Worm (Caenorhabditis elegans) whole organism, L4 larva: ENCODE data around the gene ptp-1.
A peak's percentile ranks its signal among the peaks of the same experiment; 100 is the strongest.

ENCODE experiments used
- D1046.2 ChIP-seq: fragments of 200-800 bp; sonication (Bioruptor generic); IDR thresholded peaks from 2 replicates; pipeline ENCODE4 v1.3.6; 2022; ENCODE audit warnings: missing genetic modification characterization, missing compliant biosample characterization
- F37D6.2 ChIP-seq: sonication (generic microtip); optimal IDR thresholded peaks from 2 replicates; lab custom pipeline; 2016; ENCODE audit warnings: mild to moderate bottlenecking, missing genetic modification characterization, missing compliant biosample characterization
- T20F7.1 ChIP-seq: fragments of 200-800 bp; sonication (Bioruptor generic); optimal IDR thresholded peaks from 2 replicates; lab custom pipeline; 2018; ENCODE audit warnings: mild to moderate bottlenecking, missing genetic modification characterization, missing compliant biosample characterization
- Y5F2A.4 ChIP-seq: fragments of 200-800 bp; sonication (Bioruptor generic); optimal IDR thresholded peaks from 2 replicates; lab custom pipeline; 2018; ENCODE audit warnings: mild to moderate bottlenecking, missing genetic modification characterization, missing compliant biosample characterization
- ZK337.2 ChIP-seq: fragments of 200-800 bp; sonication (Bioruptor generic); IDR thresholded peaks from 2 replicates; pipeline ENCODE4 v1.3.6; 2022; ENCODE audit warnings: missing genetic modification reagents, missing genetic modification characterization, missing compliant biosample characterization
- aha-1 ChIP-seq: fragments of 150-350 bp; peaks from one replicate; lab custom pipeline; 2014; ENCODE audit warnings: missing biosample characterization, missing genetic modification characterization
- ama-1 ChIP-seq: fragments of 150-350 bp; optimal IDR thresholded peaks from 2 replicates; lab custom pipeline; 2014; ENCODE audit warnings: inconsistent platforms, mixed read lengths
- ceh-82 ChIP-seq: sonication (generic microtip); optimal IDR thresholded peaks from 2 replicates; lab custom pipeline; 2017; ENCODE audit warnings: missing biosample characterization, missing genetic modification characterization
- ctbp-1 ChIP-seq: fragments of 200-800 bp; sonication (Bioruptor generic); IDR thresholded peaks from 2 replicates; pipeline ENCODE4 v1.3.6; 2022; ENCODE audit warnings: missing genetic modification reagents, missing genetic modification characterization, missing compliant biosample characterization
- daf-16 ChIP-seq, 3 experiments: sonication (generic microtip); optimal IDR thresholded peaks; 2 replicates each; lab custom pipeline; 2016 to 2017; ENCODE audit warnings: missing genetic modification characterization in 3 of 3, missing genetic modification reagents in 3 of 3, mild to moderate bottlenecking in 2 of 3, missing compliant biosample characterization in 2 of 3, missing biosample characterization in 1 of 3, moderate library complexity in 1 of 3
- dmd-6 ChIP-seq: fragments of 200-800 bp; sonication (Bioruptor generic); IDR thresholded peaks from 2 replicates; pipeline ENCODE4 v1.3.6; 2022; ENCODE audit warnings: missing genetic modification reagents, missing genetic modification characterization, missing compliant biosample characterization
- dmd-8 ChIP-seq: fragments of 200-800 bp; sonication (Bioruptor generic); IDR thresholded peaks from 2 replicates; pipeline ENCODE4 v1.3.6; 2022; ENCODE audit warnings: missing genetic modification characterization, missing compliant biosample characterization
- dmd-9 ChIP-seq: fragments of 200-800 bp; sonication (Bioruptor generic); IDR thresholded peaks from 2 replicates; pipeline ENCODE4 v1.3.6; 2022; ENCODE audit warnings: missing genetic modification reagents, missing genetic modification characterization, missing compliant biosample characterization
- dpl-1 ChIP-seq: fragments of 150-350 bp; optimal IDR thresholded peaks from 2 replicates; lab custom pipeline; 2014; ENCODE audit warnings: missing biosample characterization, missing genetic modification reagents, missing genetic modification characterization
- hmg-1.1 ChIP-seq: fragments of 200-800 bp; sonication (Bioruptor generic); IDR thresholded peaks from 2 replicates; pipeline ENCODE4 v1.3.6; 2022; ENCODE audit warnings: missing genetic modification reagents, missing genetic modification characterization, missing compliant biosample characterization
- lin-15B ChIP-seq: fragments of 150-350 bp; sonication (generic microtip); optimal IDR thresholded peaks from 3 replicates; lab custom pipeline; 2014; ENCODE audit warnings: missing biosample characterization, missing genetic modification characterization
- lin-39 ChIP-seq: fragments of 150-350 bp; optimal IDR thresholded peaks from 2 replicates; lab custom pipeline; 2014; ENCODE audit warnings: missing biosample characterization, missing genetic modification reagents, missing genetic modification characterization
- lsy-2 ChIP-seq, 2 experiments: fragments of 150-350 bp in 1 of 2; sonication (generic microtip) in 1 of 2; optimal IDR thresholded peaks; 2 replicates each; lab custom pipeline; 2014 to 2017; ENCODE audit warnings: missing biosample characterization in 2 of 2, missing genetic modification characterization in 2 of 2
- madf-5 ChIP-seq, 2 experiments: fragments of 200-800 bp; sonication (Bioruptor generic); IDR thresholded peaks; 2 replicates each; pipeline ENCODE4 v1.3.6; 2022; ENCODE audit warnings: missing compliant biosample characterization in 2 of 2, missing genetic modification characterization in 2 of 2
- nhr-10 ChIP-seq: fragments of 150-350 bp; optimal IDR thresholded peaks from 2 replicates; lab custom pipeline; 2014; ENCODE audit warnings: missing biosample characterization, missing genetic modification characterization
- nhr-11 ChIP-seq: fragments of 150-350 bp; optimal IDR thresholded peaks from 2 replicates; lab custom pipeline; 2014; ENCODE audit warnings: missing biosample characterization, missing genetic modification characterization
- nhr-28 ChIP-seq: fragments of 150-350 bp; optimal IDR thresholded peaks from 2 replicates; lab custom pipeline; 2014; ENCODE audit warnings: missing biosample characterization, missing genetic modification characterization
- nhr-41 ChIP-seq: fragments of 200-800 bp; sonication (Bioruptor generic); IDR thresholded peaks from 2 replicates; pipeline ENCODE4 v1.3.6; 2022; ENCODE audit warnings: missing genetic modification reagents, missing genetic modification characterization, missing compliant biosample characterization
- nhr-48 ChIP-seq: sonication (generic microtip); optimal IDR thresholded peaks from 2 replicates; lab custom pipeline; 2016; ENCODE audit warnings: mild to moderate bottlenecking, missing genetic modification characterization, missing compliant biosample characterization
- pha-4 ChIP-seq, 2 experiments: fragments of 150-350 bp in 1 of 2; fragments of 200-800 bp in 1 of 2; sonication (Bioruptor generic) in 1 of 2; IDR thresholded peaks in 1 of 2; optimal IDR thresholded peaks in 1 of 2; 2 replicates each; pipeline versions ENCODE4 v1.3.6 to Lab custom; 2014 to 2022; ENCODE audit warnings: missing genetic modification characterization in 2 of 2, missing genetic modification reagents in 2 of 2, missing biosample characterization in 1 of 2, missing compliant biosample characterization in 1 of 2
- pqm-1 ChIP-seq: sonication (generic microtip); optimal IDR thresholded peaks from 2 replicates; lab custom pipeline; 2017; ENCODE audit warnings: missing biosample characterization, missing genetic modification characterization
- rbr-2 ChIP-seq: sonication (generic microtip); optimal IDR thresholded peaks from 2 replicates; lab custom pipeline; 2016; ENCODE audit warnings: missing genotype, missing genetic modification characterization, missing compliant biosample characterization
- sdz-12 ChIP-seq: fragments of 200-800 bp; sonication (Bioruptor generic); optimal IDR thresholded peaks from 2 replicates; lab custom pipeline; 2018; ENCODE audit warnings: mild to moderate bottlenecking, missing genetic modification characterization, missing compliant biosample characterization
- set-16 ChIP-seq: fragments of 200-800 bp; sonication (Bioruptor generic); IDR thresholded peaks from 2 replicates; pipeline ENCODE4 v1.3.6; 2022; ENCODE audit warnings: missing genetic modification reagents, missing genetic modification characterization, missing compliant biosample characterization
- spr-3 ChIP-seq: fragments of 200-800 bp; sonication (Bioruptor generic); optimal IDR thresholded peaks from 2 replicates; lab custom pipeline; 2018; ENCODE audit warnings: mild to moderate bottlenecking, missing genetic modification characterization, missing compliant biosample characterization
- tag-97 ChIP-seq: fragments of 200-800 bp; sonication (Bioruptor generic); IDR thresholded peaks from 2 replicates; pipeline ENCODE4 v1.3.6; 2022; ENCODE audit warnings: missing genetic modification characterization, missing compliant biosample characterization
- unc-130 ChIP-seq: sonication (generic microtip); optimal IDR thresholded peaks from 2 replicates; lab custom pipeline; 2016; ENCODE audit warnings: missing genetic modification reagents, missing genetic modification characterization, missing compliant biosample characterization
- unc-62 ChIP-seq, 3 experiments: fragments of 150-350 bp in 1 of 3; sonication (generic microtip); optimal IDR thresholded peaks in 2 of 3; peaks in 1 of 3; 1 replicate in 1 of 3; 2 replicates in 2 of 3; lab custom pipeline; 2014 to 2017; ENCODE audit warnings: missing biosample characterization in 3 of 3, missing genetic modification characterization in 3 of 3, missing genetic modification reagents in 3 of 3, missing genotype in 1 of 3
- zag-1 ChIP-seq: fragments of 150-350 bp; optimal IDR thresholded peaks from 2 replicates; lab custom pipeline; 2014; ENCODE audit warnings: missing biosample characterization, missing genetic modification characterization
- zip-11 ChIP-seq: fragments of 200-800 bp; sonication (Bioruptor generic); IDR thresholded peaks from 2 replicates; pipeline ENCODE4 v1.3.6; 2022; ENCODE audit warnings: missing genetic modification characterization, missing compliant biosample characterization
- ztf-7 ChIP-seq: fragments of 150-350 bp; optimal IDR thresholded peaks from 2 replicates; lab custom pipeline; 2014; ENCODE audit warnings: missing biosample characterization, missing genetic modification characterization

The ptp-1 gene

DNA sequence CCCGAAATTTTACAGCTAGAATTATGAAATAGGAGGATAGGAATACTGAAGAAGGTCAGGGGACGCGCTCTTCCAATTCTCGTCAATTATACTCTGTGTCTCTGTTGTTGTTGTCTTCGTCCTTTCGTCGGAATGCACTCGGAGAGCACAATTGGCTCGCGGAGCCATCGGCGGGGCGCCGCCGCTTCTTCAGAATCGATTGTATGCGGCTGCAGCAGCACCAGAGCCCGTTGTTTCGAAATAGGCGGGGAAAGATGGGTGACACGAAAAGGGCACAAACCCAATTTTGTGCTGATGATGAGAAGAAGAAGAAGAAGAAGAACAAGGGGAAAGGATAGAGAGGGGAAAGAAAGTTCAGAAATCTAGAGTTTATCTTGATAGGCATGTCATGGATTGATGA, 48.4 kb upstream of the ptp-1 start (continued):
- TF ChIP-seq unc-130 (GFP tag; lab: Kevin White, UChicago), result no peak
- peak; percentile 63 for TF ChIP-seq set-16 (GFP tag; lab: Robert Waterston, UW)
- TF ChIP-seq hmg-1.1 (GFP tag; lab: Robert Waterston, UW), result 0 out of 2 replicates have a peak, but pooled peaks have one; percentile 13
- TF ChIP-seq unc-62 (GFP tag; optimal IDR thresholded peaks at IDR 0.05 in 1 of 2; lab: Kevin White, UChicago), result peak in 1 of 2 experiments; percentile 70
- no peak for TF ChIP-seq unc-62 (tag; optimal IDR thresholded peaks at IDR 0.05; lab: Kevin White, UChicago)
- peak; percentile 42 for TF ChIP-seq F37D6.2 (tag; lab: Kevin White, UChicago)
- TF ChIP-seq lin-39 (tag; lab: Kevin White, UChicago), result no peak
- no peak for TF ChIP-seq ZK337.2 (GFP tag; lab: Robert Waterston, UW)
- TF ChIP-seq madf-5 (GFP tag; IDR thresholded peaks at IDR 0.05; lab: Robert Waterston, UW), result no peak
- no peak for TF ChIP-seq nhr-41 (GFP tag; lab: Robert Waterston, UW)
- no peak for TF ChIP-seq D1046.2 (GFP tag; lab: Robert Waterston, UW)
- TF ChIP-seq lsy-2 (tag; optimal IDR thresholded peaks at IDR 0.05; lab: Kevin White, UChicago), result peak in 1 of 2 experiments; percentile 40
- TF ChIP-seq nhr-10, result no peak
- no peak for TF ChIP-seq ceh-82 (tag; lab: Kevin White, UChicago)
- TF ChIP-seq pha-4 (GFP tag; IDR thresholded peaks at IDR 0.05; lab: Robert Waterston, UW), result no peak
- TF ChIP-seq pha-4 (tag; optimal IDR thresholded peaks at IDR 0.05; lab: Kevin White, UChicago), result no peak
- TF ChIP-seq ctbp-1 (GFP tag; lab: Robert Waterston, UW), result peak; percentile 54; the same call in 1 of the 2 replicates
- peak; percentile 30 for TF ChIP-seq rbr-2
- no peak for TF ChIP-seq dmd-8 (GFP tag; lab: Robert Waterston, UW)
- TF ChIP-seq zag-1, result no peak
- no peak for TF ChIP-seq sdz-12 (GFP tag; lab: Kevin White, UChicago)
- no peak for TF ChIP-seq daf-16 (GFP tag; optimal IDR thresholded peaks at IDR 0.05; lab: Kevin White, UChicago)
- no peak for TF ChIP-seq daf-16 (tag; optimal IDR thresholded peaks at IDR 0.05; lab: Kevin White, UChicago)
- TF ChIP-seq lin-15B (tag; lab: Kevin White, UChicago), result no peak
- no peak for TF ChIP-seq spr-3 (GFP tag; lab: Kevin White, UChicago)
- TF ChIP-seq nhr-11 (tag; lab: Kevin White, UChicago), result no peak
- no peak for TF ChIP-seq Y5F2A.4 (GFP tag; lab: Kevin White, UChicago)
- no peak for TF ChIP-seq aha-1 (tag; lab: Kevin White, UChicago)
- TF ChIP-seq pqm-1 (tag; lab: Kevin White, UChicago), result no peak

DNA sequence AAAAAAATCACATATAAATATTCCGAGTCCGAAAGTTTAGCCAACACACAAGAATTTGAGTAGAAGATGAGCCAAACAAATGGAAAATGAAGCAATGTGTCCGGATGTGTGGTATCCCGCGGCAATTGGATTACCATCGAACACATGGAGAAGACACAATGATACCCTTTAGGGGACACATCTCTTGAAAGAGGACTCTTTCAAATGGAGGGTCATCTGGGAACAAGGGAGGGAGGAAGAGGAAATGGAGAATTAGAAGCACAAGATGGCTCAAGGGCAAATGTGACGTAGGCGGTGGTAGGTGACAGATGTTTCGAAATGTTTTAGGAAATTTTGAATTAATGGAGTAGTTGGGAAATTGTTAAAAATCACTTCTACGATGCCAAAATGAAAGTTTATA, 47.5 kb upstream of the ptp-1 start:
- TF ChIP-seq lsy-2 (tag; optimal IDR thresholded peaks at IDR 0.05; lab: Kevin White, UChicago), result peak in 1 of 2 experiments; percentile 7
- TF ChIP-seq dmd-6 (GFP tag; lab: Robert Waterston, UW), result no peak
- no peak for TF ChIP-seq zip-11 (GFP tag; lab: Robert Waterston, UW)
- TF ChIP-seq unc-62 (GFP tag; optimal IDR thresholded peaks at IDR 0.05 in 1 of 2; lab: Kevin White, UChicago), result peak in 1 of 2 experiments; percentile 44
- TF ChIP-seq unc-62 (tag; optimal IDR thresholded peaks at IDR 0.05; lab: Kevin White, UChicago), result no peak
- peak; percentile 44 for TF ChIP-seq aha-1 (tag; lab: Kevin White, UChicago)
- no peak for TF ChIP-seq nhr-48
- TF ChIP-seq tag-97, result no peak

DNA sequence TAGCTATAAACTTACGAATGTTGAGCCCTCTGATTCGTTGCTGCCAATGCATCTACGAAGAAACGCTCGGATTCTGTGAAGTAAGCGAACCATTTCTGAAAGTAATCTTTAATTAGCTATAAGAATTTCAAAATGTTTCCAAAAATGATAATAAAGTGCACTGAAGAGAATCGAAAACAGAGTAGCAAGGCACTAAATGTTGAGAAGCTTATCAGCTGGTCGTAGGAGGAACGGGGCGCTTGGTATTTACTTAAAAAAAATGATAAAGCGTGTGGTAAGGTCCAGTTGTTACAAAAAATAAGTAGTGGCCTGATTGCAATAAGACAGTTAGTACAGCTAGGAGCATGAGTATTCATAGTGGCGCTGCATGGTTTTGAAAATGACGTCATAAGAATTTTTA, 44.2 kb upstream of the ptp-1 start, which contains the start of gene C54C6.7:
Gene C54C6.7 (minus strand): TSS at position 101 of the 400 bp plus-strand sequence.
- TF ChIP-seq dmd-9 (GFP tag; lab: Robert Waterston, UW) (no peak), pha-4 (GFP tag; IDR thresholded peaks at IDR 0.05; lab: Robert Waterston, UW) (no peak), pha-4 (tag; optimal IDR thresholded peaks at IDR 0.05; lab: Kevin White, UChicago) (no peak), hmg-1.1 (GFP tag; lab: Robert Waterston, UW) (no peak), nhr-28 (tag; lab: Kevin White, UChicago) (peak; percentile 21), daf-16 (GFP tag; optimal IDR thresholded peaks at IDR 0.05; lab: Kevin White, UChicago) (no peak), daf-16 (tag; optimal IDR thresholded peaks at IDR 0.05; lab: Kevin White, UChicago) (peak; percentile 30), pqm-1 (tag; lab: Kevin White, UChicago) (peak; percentile 60), ztf-7 (tag; lab: Kevin White, UChicago) (no peak), nhr-41 (GFP tag; lab: Robert Waterston, UW) (no peak)

DNA sequence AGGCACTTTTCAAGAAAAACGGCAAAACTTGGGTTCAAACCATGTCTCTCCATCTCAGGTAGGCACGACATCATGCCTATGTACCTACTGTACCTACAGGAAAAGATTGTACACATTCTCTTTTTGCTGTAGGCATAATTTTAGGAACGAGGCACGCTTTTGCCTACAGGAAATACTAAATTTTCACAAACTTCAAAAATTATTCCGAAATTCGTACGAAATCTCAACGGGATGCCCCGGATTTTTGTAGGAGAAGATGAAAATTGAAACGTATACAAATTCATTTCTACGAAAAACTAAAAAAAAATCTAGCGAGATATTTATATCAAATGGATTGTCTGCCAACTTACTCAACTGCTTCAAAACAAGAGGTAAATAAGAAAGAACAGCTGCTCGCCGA, 42.5 kb upstream of the ptp-1 start, which contains the start of gene C54C6.11:
Gene C54C6.11 (plus strand): TSS at position 301 of the 400 bp plus-strand sequence.
- TF ChIP-seq zag-1 (no peak), dpl-1 (GFP tag; lab: Kevin White, UChicago) (no peak), T20F7.1 (GFP tag; lab: Kevin White, UChicago) (no peak), set-16 (GFP tag; lab: Robert Waterston, UW) (no peak), nhr-41 (GFP tag; lab: Robert Waterston, UW) (no peak), ama-1 (lab: Kevin White, UChicago) (no peak), unc-62 (GFP tag; optimal IDR thresholded peaks at IDR 0.05 in 1 of 2; lab: Kevin White, UChicago) (peak in 1 of 2 experiments; percentile 51), unc-62 (tag; optimal IDR thresholded peaks at IDR 0.05; lab: Kevin White, UChicago) (no peak)
